Fruit fly (Drosophila melanogaster): ENCODE measurements around the gene knrl.

Gene knrl

dm6 chr3L:20562649-20563048 is 57.8 kb downstream of the knrl start (continued):
- TF ChIP-seq CG7963 (GFP tag; IDR thresholded peaks at IDR 0.05; ENCODE audit: partially characterized antibody), result no peak

- TF ChIP-seq bcd (GFP tag; optimal IDR thresholded peaks at IDR 0.05) (no peak), gem (tag; optimal IDR thresholded peaks at IDR 0.05) (no peak), ham (GFP tag; IDR thresholded peaks at IDR 0.05) (no peak), CG7928 (GFP tag; optimal IDR thresholded peaks at IDR 0.05) (no peak), hbn (GFP tag; IDR thresholded peaks at IDR 0.05; ENCODE audit: partially characterized antibody) (no peak), ranshi (GFP tag; IDR thresholded peaks at IDR 0.05) (no peak), CG9437 (GFP tag; optimal IDR thresholded peaks at IDR 0.05) (no peak), CG12299 (tag; optimal IDR thresholded peaks at IDR 0.05) (no peak), az2 (GFP tag; optimal IDR thresholded peaks at IDR 0.05) (no peak), Tbp (GFP tag; optimal IDR thresholded peaks at IDR 0.05) (no peak), CG14667 (GFP tag; IDR thresholded peaks at IDR 0.05) (no peak), ap (GFP tag; IDR thresholded peaks at IDR 0.05) (no peak), gsb (GFP tag; IDR thresholded peaks at IDR 0.05) (no peak), CG1233 (GFP tag; optimal IDR thresholded peaks at IDR 0.05) (no peak), YL-1 (GFP tag; optimal IDR thresholded peaks at IDR 0.05) (no peak)
Measured at dm6 chr3L:20557065-20557464, 63.4 kb downstream of the knrl start.

dm6 chr3L:20556371-20556770 is 64.1 kb downstream of the knrl start:
- TF ChIP-seq Mes4 (GFP tag; optimal IDR thresholded peaks at IDR 0.05) (no peak), Bgb (GFP tag; IDR thresholded peaks at IDR 0.05; ENCODE audit: partially characterized antibody) (no peak), CG10979 (tag; optimal IDR thresholded peaks at IDR 0.05) (peak; percentile 4), usp (GFP tag; optimal IDR thresholded peaks at IDR 0.05) (no peak), Awh (GFP tag; IDR thresholded peaks at IDR 0.05) (no peak), CG18011 (GFP tag; optimal IDR thresholded peaks at IDR 0.05) (no peak), CG4707 (GFP tag; optimal IDR thresholded peaks at IDR 0.05) (no peak), Gug (GFP tag; IDR thresholded peaks at IDR 0.05) (no peak), CG2875 (GFP tag; optimal IDR thresholded peaks at IDR 0.05) (no peak), sima (GFP tag; optimal IDR thresholded peaks at IDR 0.05) (no peak), CG3065 (GFP tag; optimal IDR thresholded peaks at IDR 0.05) (no peak), Dfd (GFP tag; optimal IDR thresholded peaks at IDR 0.05) (no peak), MBD-R2 (GFP tag; IDR thresholded peaks at IDR 0.05) (no peak), bbx (GFP tag; IDR thresholded peaks at IDR 0.05; ENCODE audit: partially characterized antibody) (no peak), Sin3A (optimal IDR thresholded peaks at IDR 0.05) (no peak), CG6854 (GFP tag; optimal IDR thresholded peaks at IDR 0.05) (no peak), CG9932 (GFP tag; IDR thresholded peaks at IDR 0.05) (no peak), CG34376 (GFP tag; optimal IDR thresholded peaks at IDR 0.05) (no peak), CG6254 (GFP tag; optimal IDR thresholded peaks at IDR 0.05) (no peak), fd96Cb (tag; optimal IDR thresholded peaks at IDR 0.05) (peak; percentile 17), caup (GFP tag; optimal IDR thresholded peaks at IDR 0.05; ENCODE audit: severe bottlenecking) (no peak), ci (GFP tag; IDR thresholded peaks at IDR 0.05) (0 out of 3 replicates have a peak, but pooled peaks have one; percentile 32), CG11456 (GFP tag; IDR thresholded peaks at IDR 0.05) (no peak), CG17912 (GFP tag; optimal IDR thresholded peaks at IDR 0.05) (no peak), CG3163 (GFP tag; optimal IDR thresholded peaks at IDR 0.05) (no peak), CG7271 (tag; optimal IDR thresholded peaks at IDR 0.05) (no peak), Nf-YC (tag; optimal IDR thresholded peaks at IDR 0.05) (no peak), Max (GFP tag; optimal IDR thresholded peaks at IDR 0.05) (no peak), E2f2 (GFP tag; IDR thresholded peaks at IDR 0.05) (no peak), chm (GFP tag; IDR thresholded peaks at IDR 0.05) (no peak), CoRest (tag; optimal IDR thresholded peaks at IDR 0.05) (no peak), CG4282 (GFP tag; optimal IDR thresholded peaks at IDR 0.05) (no peak), CG10147 (GFP tag; optimal IDR thresholded peaks at IDR 0.05) (no peak), sqz (GFP tag; optimal IDR thresholded peaks at IDR 0.05) (no peak)

All from whole organism, embryonic.